Fruit fly (Drosophila melanogaster) whole organism, embryonic: ENCODE data around the gene eIF3d2.

Experiments
- B-H2 ChIP-seq: fragments of 200-800 bp; sonication (Bioruptor generic); optimal IDR thresholded peaks from 2 replicates; lab custom pipeline; 2018; ENCODE audit warnings: missing biosample characterization, mild to moderate bottlenecking, missing genetic modification characterization
- Bdp1 ChIP-seq: fragments of 200-800 bp; sonication (Bioruptor generic); optimal IDR thresholded peaks from 3 replicates; lab custom pipeline; 2016; ENCODE audit warnings: missing biosample characterization, missing genetic modification characterization
- CG10147 ChIP-seq: fragments of 200-800 bp; sonication (Bioruptor generic); optimal IDR thresholded peaks from 2 replicates; lab custom pipeline; 2019; ENCODE audit warnings: missing biosample characterization, mild to moderate bottlenecking, missing genetic modification characterization, moderate library complexity
- CG10209 ChIP-seq: fragments of 200-800 bp; sonication (Bioruptor generic); optimal IDR thresholded peaks from 3 replicates; lab custom pipeline; 2017; ENCODE audit warnings: missing biosample characterization, mild to moderate bottlenecking, missing genetic modification characterization, missing genetic modification reagents
- CG10462 ChIP-seq: fragments of 200-800 bp; sonication (Bioruptor generic); optimal IDR thresholded peaks from 2 replicates; lab custom pipeline; 2016; ENCODE audit warnings: missing biosample characterization, missing genetic modification characterization
- CG10543 ChIP-seq: fragments of 200-800 bp; sonication (Bioruptor generic); optimal IDR thresholded peaks from 3 replicates; lab custom pipeline; 2017; ENCODE audit warnings: missing biosample characterization, mild to moderate bottlenecking, missing genetic modification characterization, moderate library complexity
- CG10654 ChIP-seq: fragments of 200-800 bp; sonication (Bioruptor generic); optimal IDR thresholded peaks from 2 replicates; lab custom pipeline; 2016; ENCODE audit warnings: missing biosample characterization, missing genetic modification characterization
- CG11398 ChIP-seq: fragments of 200-800 bp; sonication (Bioruptor generic); optimal IDR thresholded peaks from 2 replicates; lab custom pipeline; 2016; ENCODE audit warnings: missing biosample characterization, missing genetic modification characterization
- CG12155 ChIP-seq: fragments of 200-800 bp; sonication (Bioruptor generic); optimal IDR thresholded peaks from 3 replicates; lab custom pipeline; 2016; ENCODE audit warnings: missing biosample characterization, missing genetic modification characterization
- CG12391 ChIP-seq: fragments of 200-800 bp; sonication (Bioruptor generic); optimal IDR thresholded peaks from 3 replicates; lab custom pipeline; 2018; ENCODE audit warnings: missing biosample characterization, mild to moderate bottlenecking, missing genetic modification characterization, moderate library complexity
- CG14014 ChIP-seq: fragments of 200-800 bp; sonication (Bioruptor generic); IDR thresholded peaks from 2 replicates; pipeline ENCODE4 v1.3.6; 2022; ENCODE audit warnings: missing biosample characterization, missing genetic modification characterization
- CG1529 ChIP-seq: fragments of 200-800 bp; sonication (Bioruptor generic); optimal IDR thresholded peaks from 3 replicates; lab custom pipeline; 2018; ENCODE audit warnings: missing biosample characterization, missing genetic modification characterization
- CG32767 ChIP-seq: fragments of 200-800 bp; sonication (Bioruptor generic); IDR thresholded peaks from 2 replicates; pipeline ENCODE4 v1.3.6; 2022; ENCODE audit warnings: missing biosample characterization, missing genetic modification characterization
- CG4617 ChIP-seq: fragments of 200-800 bp; sonication (Bioruptor generic); optimal IDR thresholded peaks from 3 replicates; lab custom pipeline; 2016; ENCODE audit warnings: missing biosample characterization, missing genetic modification characterization, borderline replicate concordance
- CG4730 ChIP-seq: fragments of 200-800 bp; sonication (Bioruptor generic); IDR thresholded peaks from 2 replicates; pipeline ENCODE4 v1.3.6; 2022; ENCODE audit warnings: missing biosample characterization, missing genetic modification characterization
- CG6654 ChIP-seq: fragments of 200-800 bp; sonication (Bioruptor generic); optimal IDR thresholded peaks from 2 replicates; lab custom pipeline; 2017; ENCODE audit warnings: missing biosample characterization, mild to moderate bottlenecking, missing genetic modification characterization
- CG9215 ChIP-seq: fragments of 200-800 bp; sonication (Bioruptor generic); IDR thresholded peaks from 2 replicates; pipeline ENCODE4 v1.3.6; 2022; ENCODE audit warnings: missing biosample characterization, missing genetic modification characterization
- CG9876 ChIP-seq: fragments of 200-800 bp; sonication (Bioruptor generic); optimal IDR thresholded peaks from 2 replicates; lab custom pipeline; 2016; ENCODE audit warnings: missing biosample characterization, missing genetic modification characterization
- CTCF ChIP-seq: fragments of 200-800 bp; sonication (Bioruptor generic); optimal IDR thresholded peaks from 2 replicates; lab custom pipeline; 2017; ENCODE audit warnings: missing biosample characterization, mild to moderate bottlenecking, missing genetic modification characterization, moderate library complexity
- CoRest ChIP-seq: fragments of 200-800 bp; sonication (Bioruptor generic); optimal IDR thresholded peaks from 3 replicates; lab custom pipeline; 2018; ENCODE audit warnings: missing biosample characterization, mild to moderate bottlenecking, missing genetic modification characterization, moderate library complexity
- Dad ChIP-seq: fragments of 200-800 bp; sonication (Bioruptor generic); optimal IDR thresholded peaks from 3 replicates; lab custom pipeline; 2016; ENCODE audit warnings: missing biosample characterization, missing genetic modification characterization
- Dip2 ChIP-seq: fragments of 200-800 bp; sonication (Bioruptor generic); IDR thresholded peaks from 2 replicates; pipeline ENCODE4 v1.3.6; 2022; ENCODE audit warnings: missing biosample characterization, missing genetic modification characterization
- Fer3 ChIP-seq: fragments of 200-800 bp; sonication (Bioruptor generic); optimal IDR thresholded peaks from 2 replicates; lab custom pipeline; 2018; ENCODE audit warnings: missing biosample characterization, mild to moderate bottlenecking, missing genetic modification characterization, moderate library complexity
- Hsf ChIP-seq: fragments of 200-800 bp; sonication (Bioruptor generic); optimal IDR thresholded peaks from 3 replicates; lab custom pipeline; 2016; ENCODE audit warnings: missing biosample characterization, missing genetic modification characterization
- Lhr ChIP-seq: fragments of 200-800 bp; sonication (Bioruptor generic); optimal IDR thresholded peaks from 3 replicates; lab custom pipeline; 2017; ENCODE audit warnings: mild to moderate bottlenecking, missing biosample characterization, missing genetic modification reagents, missing genetic modification characterization
- Mad ChIP-seq: fragments of 200-800 bp; sonication (Bioruptor generic); optimal IDR thresholded peaks from 2 replicates; lab custom pipeline; 2016; ENCODE audit warnings: missing biosample characterization, missing genetic modification characterization
- Sry-β ChIP-seq: fragments of 200-800 bp; sonication (Bioruptor generic); optimal IDR thresholded peaks from 2 replicates; lab custom pipeline; 2018; ENCODE audit warnings: missing biosample characterization, mild to moderate bottlenecking, missing genetic modification characterization, moderate library complexity
- Trl ChIP-seq, 3 experiments: fragments of >200 bp in 2 of 3; fragments of 200-800 bp in 1 of 3; sonication (Bioruptor generic) in 1 of 3; optimal IDR thresholded peaks; 2 replicates in 1 of 3; 3 replicates in 2 of 3; lab custom pipeline; 2016 to 2017; ENCODE audit warnings: missing biosample characterization in 1 of 3, missing genetic modification characterization in 1 of 3
- ash1 ChIP-seq: fragments of 200-800 bp; sonication (Bioruptor generic); optimal IDR thresholded peaks from 2 replicates; lab custom pipeline; 2018; ENCODE audit warnings: missing biosample characterization, mild to moderate bottlenecking, missing genetic modification characterization
- bsh ChIP-seq, 2 experiments: fragments of 200-800 bp; sonication (Bioruptor generic); optimal IDR thresholded peaks; 2 replicates each; lab custom pipeline; 2017 to 2018; ENCODE audit warnings: mild to moderate bottlenecking in 2 of 2, missing biosample characterization in 2 of 2, missing genetic modification characterization in 2 of 2, moderate library complexity in 1 of 2
- cad ChIP-seq: fragments of >200 bp; optimal IDR thresholded peaks from 2 replicates; lab custom pipeline; 2017; ENCODE audit warnings: missing biosample characterization, missing genetic modification characterization
- chif ChIP-seq, 2 experiments: fragments of 200-800 bp; sonication (Bioruptor generic); optimal IDR thresholded peaks; 3 replicates each; lab custom pipeline; 2016; ENCODE audit warnings: missing biosample characterization in 2 of 2, missing genetic modification characterization in 2 of 2
- crp ChIP-seq, 2 experiments: fragments of 200-800 bp; sonication (Bioruptor generic); optimal IDR thresholded peaks; 2 replicates in 1 of 2; 3 replicates in 1 of 2; lab custom pipeline; 2017; ENCODE audit warnings: missing biosample characterization in 2 of 2, missing genetic modification characterization in 2 of 2, mild to moderate bottlenecking in 1 of 2, moderate library complexity in 1 of 2
- disco-r ChIP-seq: fragments of 200-800 bp; sonication (Bioruptor generic); optimal IDR thresholded peaks from 2 replicates; lab custom pipeline; 2016; ENCODE audit warnings: missing biosample characterization, missing genetic modification characterization
- dmrt99B ChIP-seq: fragments of 200-800 bp; sonication (Bioruptor generic); optimal IDR thresholded peaks from 2 replicates; lab custom pipeline; 2018; ENCODE audit warnings: missing biosample characterization, mild to moderate bottlenecking, missing genetic modification characterization, moderate library complexity
- fd102C ChIP-seq: fragments of 200-800 bp; sonication (Bioruptor generic); optimal IDR thresholded peaks from 2 replicates; lab custom pipeline; 2018; ENCODE audit warnings: missing biosample characterization, mild to moderate bottlenecking, missing genetic modification characterization, moderate library complexity
- gcm2 ChIP-seq: fragments of 200-800 bp; sonication (Bioruptor generic); optimal IDR thresholded peaks from 2 replicates; lab custom pipeline; 2016; ENCODE audit warnings: missing biosample characterization, missing genetic modification characterization
- grau ChIP-seq: fragments of 200-800 bp; optimal IDR thresholded peaks from 3 replicates; lab custom pipeline; 2019; ENCODE audit warnings: missing biosample characterization, mild to moderate bottlenecking, missing genetic modification characterization, moderate library complexity
- gro ChIP-seq: fragments of 200-800 bp; sonication (Bioruptor generic); optimal IDR thresholded peaks from 2 replicates; lab custom pipeline; 2016; ENCODE audit warnings: missing biosample characterization, missing genetic modification characterization
- maf-S ChIP-seq: fragments of 200-800 bp; sonication (Bioruptor generic); optimal IDR thresholded peaks from 2 replicates; lab custom pipeline; 2016; ENCODE audit warnings: missing biosample characterization, missing genetic modification characterization
- nerfin-1 ChIP-seq: fragments of 200-800 bp; sonication (Bioruptor generic); optimal IDR thresholded peaks from 3 replicates; lab custom pipeline; 2019; ENCODE audit warnings: missing biosample characterization, mild to moderate bottlenecking, missing genetic modification characterization, moderate library complexity
- odd ChIP-seq: fragments of 200-800 bp; sonication (Bioruptor generic); optimal IDR thresholded peaks from 2 replicates; lab custom pipeline; 2017; ENCODE audit warnings: missing biosample characterization, mild to moderate bottlenecking, missing genetic modification characterization
- pros ChIP-seq: fragments of 200-800 bp; sonication (Bioruptor generic); optimal IDR thresholded peaks from 3 replicates; lab custom pipeline; 2019; ENCODE audit warnings: missing biosample characterization, mild to moderate bottlenecking, missing genetic modification characterization, moderate library complexity
- slbo ChIP-seq: fragments of 200-800 bp; sonication (Bioruptor generic); IDR thresholded peaks from 2 replicates; pipeline ENCODE4 v1.3.6; 2022; ENCODE audit warnings: missing biosample characterization, missing genetic modification characterization
- tna ChIP-seq: fragments of 200-800 bp; sonication (Bioruptor generic); IDR thresholded peaks from 2 replicates; pipeline ENCODE4 v1.3.6; 2022; ENCODE audit warnings: missing biosample characterization, missing genetic modification characterization; ENCODE audit not compliant: partially characterized antibody
- tx ChIP-seq: fragments of 200-800 bp; sonication (Bioruptor generic); optimal IDR thresholded peaks from 2 replicates; lab custom pipeline; 2016; ENCODE audit warnings: missing biosample characterization, missing genetic modification characterization
- unc-4 ChIP-seq: fragments of 200-800 bp; sonication (Bioruptor generic); IDR thresholded peaks from 2 replicates; pipeline ENCODE4 v1.3.6; 2022; ENCODE audit warnings: missing biosample characterization, missing genetic modification characterization; ENCODE audit not compliant: partially characterized antibody
- zf30C ChIP-seq: fragments of 200-800 bp; sonication (Bioruptor generic); optimal IDR thresholded peaks from 3 replicates; lab custom pipeline; 2018; ENCODE audit warnings: missing biosample characterization, mild to moderate bottlenecking, missing genetic modification characterization
- zfh1 ChIP-seq: fragments of 200-800 bp; sonication (Bioruptor generic); IDR thresholded peaks from 3 replicates; pipeline ENCODE4 v1.3.6; 2022; ENCODE audit warnings: missing biosample characterization, missing genetic modification characterization
- zfh2 ChIP-seq: fragments of 200-800 bp; sonication (Bioruptor generic); optimal IDR thresholded peaks from 2 replicates; lab custom pipeline; 2016; ENCODE audit warnings: missing biosample characterization, missing genetic modification characterization

The eIF3d2 gene

dm6 chr3R:12221366-12221916 is 26.6 kb upstream of the eIF3d2 start, which contains the start of gene CG4860 (continued):
- TF ChIP-seq Sry-β, result no peak
- peak; percentile 78; the same call in 2 of the 3 replicates for TF ChIP-seq zfh1
- TF ChIP-seq Hsf, result peak; percentile 90
- TF ChIP-seq gcm2 (GFP tag; lab: Kevin White, UChicago), result peak; percentile 68
- TF ChIP-seq Dad (GFP tag; lab: Kevin White, UChicago), result peak; percentile 87
- TF ChIP-seq unc-4 (GFP tag; lab: Robert Waterston, UW), result no peak
- peak; percentile 81 for TF ChIP-seq odd
- TF ChIP-seq fd102C (GFP tag; lab: Kevin White, UChicago), result no peak
- peak; percentile 88 for TF ChIP-seq Fer3 (tag; lab: Kevin White, UChicago)
- no peak for TF ChIP-seq nerfin-1 (tag; lab: Kevin White, UChicago)
- TF ChIP-seq pros (GFP tag; lab: Kevin White, UChicago), result no peak
- TF ChIP-seq CG9215, result peak; percentile 84
- TF ChIP-seq gro (GFP tag; lab: Kevin White, UChicago), result no peak
- TF ChIP-seq CG9876 (GFP tag; lab: Kevin White, UChicago), result peak; percentile 60
- TF ChIP-seq Dip2 (GFP tag; lab: Robert Waterston, UW), result no peak
- peak in 1 of 2 experiments; percentile 61 for TF ChIP-seq crp (GFP tag; optimal IDR thresholded peaks at IDR 0.05; lab: Kevin White, UChicago)
- TF ChIP-seq zf30C (GFP tag; lab: Kevin White, UChicago), result no peak
- peak; percentile 50 to 86 for TF ChIP-seq bsh (GFP tag; optimal IDR thresholded peaks at IDR 0.05; lab: Kevin White, UChicago)
- TF ChIP-seq CG32767, result peak; percentile 64
- peak; percentile 69 for TF ChIP-seq CG10462 (GFP tag; lab: Kevin White, UChicago)
- peak; percentile 93 for TF ChIP-seq zfh2 (GFP tag; lab: Kevin White, UChicago)
- TF ChIP-seq CG14014 (GFP tag; lab: Robert Waterston, UW), result peak; percentile 91
- TF ChIP-seq CoRest (tag; lab: Kevin White, UChicago), result peak; percentile 91
- no peak for TF ChIP-seq Trl (optimal IDR thresholded peaks at IDR 0.05; lab: Kevin White, UChicago)
- TF ChIP-seq Trl (GFP tag; optimal IDR thresholded peaks at IDR 0.05; lab: Kevin White, UChicago), result peak; percentile 92
- no peak for TF ChIP-seq Lhr (GFP tag; lab: Kevin White, UChicago)
- peak; percentile 65 for TF ChIP-seq CG1529 (GFP tag; lab: Kevin White, UChicago)
- peak; percentile 91 for TF ChIP-seq CG12155 (GFP tag; lab: Kevin White, UChicago)
- TF ChIP-seq ash1 (GFP tag; lab: Kevin White, UChicago), result no peak
- TF ChIP-seq Bdp1 (GFP tag; lab: Kevin White, UChicago), result peak; percentile 65
- peak; percentile 65 for TF ChIP-seq disco-r
- peak; percentile 46 for TF ChIP-seq CG11398
- peak; percentile 79 for TF ChIP-seq Mad (GFP tag; lab: Kevin White, UChicago)
- TF ChIP-seq CG10147 (GFP tag; lab: Kevin White, UChicago), result peak; percentile 76
- peak; percentile 53 for TF ChIP-seq CG4617 (GFP tag; lab: Kevin White, UChicago)
- peak; percentile 78 to 82 for TF ChIP-seq chif (GFP tag; optimal IDR thresholded peaks at IDR 0.05; lab: Kevin White, UChicago)
- TF ChIP-seq B-H2 (GFP tag; lab: Kevin White, UChicago), result peak; percentile 80
- no peak for TF ChIP-seq CTCF (GFP tag; lab: Kevin White, UChicago)
- peak; percentile 86 for TF ChIP-seq maf-S (GFP tag; lab: Kevin White, UChicago)
- peak; percentile 90 for TF ChIP-seq grau
- TF ChIP-seq CG12391, result peak; percentile 89
- peak; percentile 55 for TF ChIP-seq CG6654
- TF ChIP-seq tx, result peak; percentile 85
- TF ChIP-seq slbo (GFP tag; lab: Robert Waterston, UW), result peak; percentile 94
- TF ChIP-seq dmrt99B (tag; lab: Kevin White, UChicago), result peak; percentile 88
- TF ChIP-seq cad (GFP tag; lab: Kevin White, UChicago), result no peak
- no peak for TF ChIP-seq tna
- TF ChIP-seq CG10209, result peak; percentile 85
- peak; percentile 82 for TF ChIP-seq CG10543 (GFP tag; lab: Kevin White, UChicago)
- peak; percentile 80 for TF ChIP-seq CG4730
- peak; percentile 78 for TF ChIP-seq CG10654 (GFP tag; lab: Kevin White, UChicago)
